Worm (Caenorhabditis elegans) whole organism, L1 larva: ENCODE measurements around the gene C16A3.6.

ENCODE experiments used
- C04F5.9 ChIP-seq: sonication (generic microtip); optimal IDR thresholded peaks from 2 replicates; lab custom pipeline; 2016; ENCODE audit warnings: missing genetic modification characterization, missing compliant biosample characterization
- C34B4.2 ChIP-seq: sonication (generic microtip); optimal IDR thresholded peaks from 2 replicates; lab custom pipeline; 2017; ENCODE audit warnings: mild to moderate bottlenecking, missing genetic modification characterization, missing compliant biosample characterization
- F16B12.6 ChIP-seq: fragments of 150-350 bp; optimal IDR thresholded peaks from 2 replicates; lab custom pipeline; 2014; ENCODE audit warnings: missing biosample characterization, missing genetic modification characterization
- Y116A8C.19 ChIP-seq: sonication (generic microtip); optimal IDR thresholded peaks from 2 replicates; lab custom pipeline; 2016; ENCODE audit warnings: missing compliant biosample characterization, missing genetic modification characterization, borderline replicate concordance
- aha-1 ChIP-seq: fragments of 150-350 bp; optimal IDR thresholded peaks from 2 replicates; lab custom pipeline; 2014; ENCODE audit warnings: missing biosample characterization, missing genetic modification characterization
- alr-1 ChIP-seq: fragments of 200-800 bp; sonication (Bioruptor generic); optimal IDR thresholded peaks from 2 replicates; lab custom pipeline; 2018; ENCODE audit warnings: borderline replicate concordance, mild to moderate bottlenecking, missing genetic modification characterization, missing compliant biosample characterization
- aly-2 ChIP-seq: fragments of 150-350 bp; optimal IDR thresholded peaks from 2 replicates; lab custom pipeline; 2014; ENCODE audit warnings: missing biosample characterization, missing genetic modification characterization
- ceh-63 ChIP-seq: fragments of 200-800 bp; sonication (Bioruptor generic); optimal IDR thresholded peaks from 2 replicates; lab custom pipeline; 2018; ENCODE audit warnings: mild to moderate bottlenecking, missing genetic modification characterization, missing compliant biosample characterization
- ceh-8 ChIP-seq: fragments of 200-800 bp; sonication (Bioruptor generic); optimal IDR thresholded peaks from 2 replicates; lab custom pipeline; 2018; ENCODE audit warnings: mild to moderate bottlenecking, missing genetic modification characterization, moderate library complexity, missing compliant biosample characterization
- ces-1 ChIP-seq: fragments of 150-350 bp; optimal IDR thresholded peaks from 2 replicates; lab custom pipeline; 2014; ENCODE audit warnings: missing biosample characterization, missing genetic modification reagents, missing genetic modification characterization
- dpl-1 ChIP-seq, 3 experiments: fragments of 150-350 bp in 2 of 3; sonication (generic microtip) in 1 of 3; optimal IDR thresholded peaks; 2 replicates each; lab custom pipeline; 2014 to 2017; ENCODE audit warnings: missing biosample characterization in 3 of 3, missing genetic modification characterization in 3 of 3, missing genetic modification reagents in 3 of 3
- dsc-1 ChIP-seq: sonication (generic microtip); optimal IDR thresholded peaks from 2 replicates; lab custom pipeline; 2016; ENCODE audit warnings: mild to moderate bottlenecking, missing genetic modification characterization, missing compliant biosample characterization
- efl-1 ChIP-seq, 4 experiments: fragments of 150-350 bp; optimal IDR thresholded peaks in 3 of 4; peaks in 1 of 4; 1 replicate in 1 of 4; 2 replicates in 3 of 4; lab custom pipeline; 2014; ENCODE audit warnings: missing biosample characterization in 2 of 4, missing genetic modification characterization in 2 of 4, missing genetic modification reagents in 2 of 4
- egl-13 ChIP-seq: sonication (generic microtip); optimal IDR thresholded peaks from 2 replicates; lab custom pipeline; 2016; ENCODE audit warnings: missing genotype, missing genetic modification reagents, missing genetic modification characterization, missing compliant biosample characterization
- egl-27 ChIP-seq, 2 experiments: fragments of 150-350 bp in 1 of 2; sonication (generic microtip); optimal IDR thresholded peaks; 3 replicates each; lab custom pipeline; 2017 to 2018; ENCODE audit warnings: missing biosample characterization in 2 of 2, missing genetic modification characterization in 2 of 2, missing genetic modification reagents in 2 of 2
- elt-3 ChIP-seq, 6 experiments: fragments of 150-350 bp in 1 of 6; sonication (generic microtip); optimal IDR thresholded peaks; 2 replicates each; lab custom pipeline; 2017 to 2018; ENCODE audit warnings: missing biosample characterization in 6 of 6, missing genetic modification characterization in 6 of 6, inconsistent platforms in 1 of 6
- ets-5 ChIP-seq: fragments of 200-800 bp; sonication (Bioruptor generic); IDR thresholded peaks from 2 replicates; pipeline ENCODE4 v1.3.6; 2022; ENCODE audit warnings: missing genetic modification characterization, missing compliant biosample characterization
- fkh-4 ChIP-seq: sonication (generic microtip); optimal IDR thresholded peaks from 2 replicates; lab custom pipeline; 2016; ENCODE audit warnings: missing compliant biosample characterization, missing genetic modification characterization, borderline replicate concordance
- fkh-8 ChIP-seq: sonication (generic microtip); optimal IDR thresholded peaks from 2 replicates; lab custom pipeline; 2016; ENCODE audit warnings: mild to moderate bottlenecking, missing genetic modification characterization, missing compliant biosample characterization
- fos-1 ChIP-seq: fragments of 150-350 bp; optimal IDR thresholded peaks from 2 replicates; lab custom pipeline; 2014; ENCODE audit warnings: missing biosample characterization, missing genetic modification characterization
- hlh-17 ChIP-seq: fragments of 200-800 bp; sonication (Bioruptor generic); optimal IDR thresholded peaks from 2 replicates; lab custom pipeline; 2018; ENCODE audit warnings: missing genetic modification characterization, mild to moderate bottlenecking, missing compliant biosample characterization, moderate library complexity, borderline replicate concordance
- lin-13 ChIP-seq: fragments of 150-350 bp; optimal IDR thresholded peaks from 2 replicates; lab custom pipeline; 2014; ENCODE audit warnings: missing biosample characterization, missing genetic modification reagents, missing genetic modification characterization
- lin-14 ChIP-seq: fragments of 200-800 bp; sonication (Bioruptor generic); optimal IDR thresholded peaks from 2 replicates; lab custom pipeline; 2018; ENCODE audit warnings: mild to moderate bottlenecking, missing genetic modification characterization, moderate library complexity, missing compliant biosample characterization
- lin-35 ChIP-seq, 2 experiments: fragments of 150-350 bp; optimal IDR thresholded peaks; 2 replicates each; lab custom pipeline; 2014; ENCODE audit warnings: missing biosample characterization in 2 of 2, missing genetic modification characterization in 2 of 2, missing genetic modification reagents in 2 of 2
- lir-3 ChIP-seq: sonication (generic microtip); optimal IDR thresholded peaks from 2 replicates; lab custom pipeline; 2016; ENCODE audit warnings: mild to moderate bottlenecking, missing genetic modification characterization, moderate library complexity, missing compliant biosample characterization; ENCODE audit not compliant: poor library complexity
- mab-9 ChIP-seq: fragments of 200-800 bp; sonication (Bioruptor generic); IDR thresholded peaks from 2 replicates; pipeline ENCODE4 v1.3.6; 2022; ENCODE audit warnings: missing genetic modification reagents, missing genetic modification characterization, missing compliant biosample characterization
- mep-1 ChIP-seq: fragments of 150-350 bp; optimal IDR thresholded peaks from 2 replicates; lab custom pipeline; 2014; ENCODE audit warnings: missing biosample characterization, missing genetic modification characterization
- nhr-11 ChIP-seq: fragments of 150-350 bp; optimal IDR thresholded peaks from 2 replicates; lab custom pipeline; 2014; ENCODE audit warnings: missing biosample characterization, missing genetic modification characterization
- nhr-12 ChIP-seq: sonication (generic microtip); optimal IDR thresholded peaks from 2 replicates; lab custom pipeline; 2017; ENCODE audit warnings: missing biosample characterization, missing genetic modification characterization
- nhr-20 ChIP-seq: sonication (generic microtip); optimal IDR thresholded peaks from 2 replicates; lab custom pipeline; 2016; ENCODE audit warnings: mild to moderate bottlenecking, missing genetic modification characterization, missing compliant biosample characterization
- nhr-237 ChIP-seq: fragments of 150-350 bp; optimal IDR thresholded peaks from 2 replicates; lab custom pipeline; 2014; ENCODE audit warnings: missing biosample characterization, missing genetic modification characterization
- nhr-28 ChIP-seq: fragments of 150-350 bp; optimal IDR thresholded peaks from 2 replicates; lab custom pipeline; 2014; ENCODE audit warnings: missing biosample characterization, missing genetic modification characterization
- nhr-47 ChIP-seq: sonication (generic microtip); optimal IDR thresholded peaks from 2 replicates; lab custom pipeline; 2016; ENCODE audit warnings: mild to moderate bottlenecking, missing genetic modification characterization, moderate library complexity, missing compliant biosample characterization
- nhr-71 ChIP-seq: sonication (generic microtip); optimal IDR thresholded peaks from 2 replicates; lab custom pipeline; 2016; ENCODE audit warnings: mild to moderate bottlenecking, missing genetic modification characterization, moderate library complexity, missing compliant biosample characterization
- nhr-76 ChIP-seq: sonication (generic microtip); optimal IDR thresholded peaks from 2 replicates; lab custom pipeline; 2017; ENCODE audit warnings: missing biosample characterization, missing genetic modification characterization
- nhr-84 ChIP-seq: sonication (generic microtip); optimal IDR thresholded peaks from 2 replicates; lab custom pipeline; 2017; ENCODE audit warnings: missing biosample characterization, missing genetic modification characterization
- pag-3 ChIP-seq: sonication (generic microtip); optimal IDR thresholded peaks from 2 replicates; lab custom pipeline; 2017; ENCODE audit warnings: missing genetic modification characterization, mild to moderate bottlenecking, missing compliant biosample characterization, antibody characterized with exemption, borderline replicate concordance; ENCODE audit not compliant: insufficient read depth
- pqm-1 ChIP-seq: sonication (generic microtip); optimal IDR thresholded peaks from 3 replicates; lab custom pipeline; 2017; ENCODE audit warnings: missing biosample characterization, missing genetic modification characterization
- rnt-1 ChIP-seq: sonication (generic microtip); optimal IDR thresholded peaks from 2 replicates; lab custom pipeline; 2016; ENCODE audit warnings: mild to moderate bottlenecking, missing genetic modification characterization, moderate library complexity, missing compliant biosample characterization
- skn-1 ChIP-seq: fragments of 150-350 bp; optimal IDR thresholded peaks from 2 replicates; lab custom pipeline; 2014; ENCODE audit warnings: missing biosample characterization, missing genetic modification characterization
- snu-23 ChIP-seq: sonication (generic microtip); optimal IDR thresholded peaks from 2 replicates; lab custom pipeline; 2016; ENCODE audit warnings: missing genetic modification characterization, missing compliant biosample characterization
- sox-4 ChIP-seq: sonication (generic microtip); optimal IDR thresholded peaks from 2 replicates; lab custom pipeline; 2016; ENCODE audit warnings: missing genetic modification characterization, missing compliant biosample characterization
- sptf-1 ChIP-seq: fragments of 150-350 bp; optimal IDR thresholded peaks from 2 replicates; lab custom pipeline; 2014; ENCODE audit warnings: missing biosample characterization, missing genetic modification characterization
- sup-37 ChIP-seq: fragments of 200-800 bp; sonication (Bioruptor generic); optimal IDR thresholded peaks from 2 replicates; lab custom pipeline; 2018; ENCODE audit warnings: mild to moderate bottlenecking, missing genetic modification characterization, missing compliant biosample characterization
- tlp-1 ChIP-seq: fragments of 150-350 bp; optimal IDR thresholded peaks from 2 replicates; lab custom pipeline; 2014; ENCODE audit warnings: missing biosample characterization, missing genetic modification characterization
- unc-130 ChIP-seq: fragments of 150-350 bp; optimal IDR thresholded peaks from 2 replicates; lab custom pipeline; 2017; ENCODE audit warnings: missing biosample characterization, missing genetic modification characterization, inconsistent platforms
- unc-62 ChIP-seq: fragments of 150-350 bp; optimal IDR thresholded peaks from 2 replicates; lab custom pipeline; 2014; ENCODE audit warnings: missing biosample characterization, missing genetic modification reagents, missing genetic modification characterization
- unc-98 ChIP-seq: fragments of 200-800 bp; sonication (Bioruptor generic); IDR thresholded peaks from 2 replicates; pipeline ENCODE4 v1.3.6; 2022; ENCODE audit warnings: missing genetic modification characterization, missing compliant biosample characterization
- vab-15 ChIP-seq: sonication (generic microtip); optimal IDR thresholded peaks from 2 replicates; lab custom pipeline; 2017; ENCODE audit warnings: missing genotype, mild to moderate bottlenecking, missing genetic modification characterization, missing compliant biosample characterization
- xbp-1 ChIP-seq: sonication (generic microtip); optimal IDR thresholded peaks from 2 replicates; lab custom pipeline; 2016; ENCODE audit warnings: missing genetic modification characterization, missing compliant biosample characterization
- zip-4 ChIP-seq: fragments of 200-800 bp; sonication (Bioruptor generic); optimal IDR thresholded peaks from 2 replicates; lab custom pipeline; 2018; ENCODE audit warnings: mild to moderate bottlenecking, missing genetic modification characterization, moderate library complexity, missing compliant biosample characterization
- ztf-4 ChIP-seq: fragments of 150-350 bp; optimal IDR thresholded peaks from 2 replicates; lab custom pipeline; 2014; ENCODE audit warnings: missing biosample characterization, missing genetic modification characterization

Gene C16A3.6

ce11 chrIII:6379129-6379528 lies at the start of gene C16A3.6:
Gene C16A3.6 (plus strand): TSS chrIII:6379212.
- TF ChIP-seq lin-14 (GFP tag; lab: Kevin White, UChicago) (no peak), nhr-237 (tag; lab: Kevin White, UChicago) (no peak), egl-27 (tag; optimal IDR thresholded peaks at IDR 0.05; lab: Kevin White, UChicago) (no peak), nhr-71 (tag; lab: Kevin White, UChicago) (peak; percentile 30), sup-37 (no peak), ets-5 (GFP tag; lab: Robert Waterston, UW) (no peak), efl-1 (optimal IDR thresholded peaks at IDR 0.05; lab: Kevin White, UChicago) (peak in 1 of 2 experiments; percentile 44), efl-1 (GFP tag; optimal IDR thresholded peaks at IDR 0.05 in 1 of 2; lab: Kevin White, UChicago) (peak; percentile 37 to 71), rnt-1 (tag; lab: Kevin White, UChicago) (no peak), ztf-4 (no peak), vab-15 (tag; lab: Kevin White, UChicago) (no peak), pqm-1 (no peak), alr-1 (tag; lab: Kevin White, UChicago) (no peak), dpl-1 (GFP tag; optimal IDR thresholded peaks at IDR 0.05; lab: Kevin White, UChicago) (peak in 2 of 3 experiments; percentile 24 to 47), C04F5.9 (tag; lab: Kevin White, UChicago) (no peak), mab-9 (GFP tag; lab: Robert Waterston, UW) (peak; percentile 43; the same call in 1 of the 2 replicates), unc-98 (no peak), fos-1 (tag; lab: Kevin White, UChicago) (no peak), nhr-28 (tag; lab: Kevin White, UChicago) (no peak), xbp-1 (tag; lab: Kevin White, UChicago) (no peak), elt-3 (tag; optimal IDR thresholded peaks at IDR 0.05; lab: Kevin White, UChicago) (peak in 1 of 6 experiments; percentile 32), unc-62 (GFP tag; lab: Kevin White, UChicago) (no peak), tlp-1 (tag; lab: Kevin White, UChicago) (no peak), nhr-11 (no peak), aha-1 (tag; lab: Kevin White, UChicago) (no peak), fkh-4 (tag; lab: Kevin White, UChicago) (no peak), mep-1 (peak; percentile 51), ceh-63 (GFP tag; lab: Kevin White, UChicago) (no peak), F16B12.6 (tag; lab: Kevin White, UChicago) (peak; percentile 86), nhr-47 (peak; percentile 37), skn-1 (no peak), ceh-8 (no peak), nhr-84 (tag; lab: Kevin White, UChicago) (no peak), egl-13 (tag; lab: Kevin White, UChicago) (no peak), sptf-1 (tag; lab: Kevin White, UChicago) (no peak), fkh-8 (no peak), lin-35 (GFP tag; optimal IDR thresholded peaks at IDR 0.05; lab: Kevin White, UChicago) (peak in 1 of 2 experiments; percentile 53), dsc-1 (tag; lab: Kevin White, UChicago) (no peak), unc-130 (no peak), hlh-17 (no peak), lir-3 (tag; lab: Kevin White, UChicago) (no peak), nhr-76 (tag; lab: Kevin White, UChicago) (no peak), snu-23 (GFP tag; lab: Kevin White, UChicago) (peak; percentile 17), pag-3 (tag; lab: Kevin White, UChicago) (no peak), aly-2 (tag; lab: Kevin White, UChicago) (peak; percentile 33), zip-4 (GFP tag; lab: Kevin White, UChicago) (no peak), sox-4 (tag; lab: Kevin White, UChicago) (no peak), nhr-20 (tag; lab: Kevin White, UChicago) (peak; percentile 24), Y116A8C.19 (tag; lab: Kevin White, UChicago) (no peak), ces-1 (GFP tag; lab: Kevin White, UChicago) (no peak), lin-13 (GFP tag; lab: Kevin White, UChicago) (no peak), C34B4.2 (tag; lab: Kevin White, UChicago) (no peak), nhr-12 (tag; lab: Kevin White, UChicago) (no peak)
